Fruit fly (Drosophila melanogaster) whole organism, pupa: ENCODE data around the gene CG14441.

Source experiments
- CG10348 ChIP-seq: fragments of 200-800 bp; sonication (Bioruptor generic); IDR thresholded peaks from 2 replicates; pipeline ENCODE4 v1.3.6; 2022; ENCODE audit warnings: missing biosample characterization, missing genetic modification characterization
- CG12605 ChIP-seq: fragments of 200-800 bp; sonication (Bioruptor generic); IDR thresholded peaks from 2 replicates; pipeline ENCODE4 v1.3.6; 2022; ENCODE audit warnings: missing biosample characterization, missing genetic modification characterization
- CG13204 ChIP-seq: fragments of 200-800 bp; sonication (Bioruptor generic); optimal IDR thresholded peaks from 2 replicates; lab custom pipeline; 2018; ENCODE audit warnings: missing biosample characterization, mild to moderate bottlenecking, missing genetic modification characterization, moderate library complexity
- CG14655 ChIP-seq: fragments of 200-800 bp; sonication (Bioruptor generic); optimal IDR thresholded peaks from 3 replicates; lab custom pipeline; 2017; ENCODE audit warnings: mild to moderate bottlenecking, missing biosample characterization, missing genetic modification reagents, missing genetic modification characterization
- CG15710 ChIP-seq: fragments of 200-800 bp; sonication (Bioruptor generic); optimal IDR thresholded peaks from 2 replicates; lab custom pipeline; 2018; ENCODE audit warnings: missing biosample characterization, mild to moderate bottlenecking, missing genetic modification characterization, moderate library complexity
- CG17806 ChIP-seq: fragments of 200-800 bp; sonication (Bioruptor generic); optimal IDR thresholded peaks from 2 replicates; lab custom pipeline; 2018; ENCODE audit warnings: missing biosample characterization, mild to moderate bottlenecking, missing genetic modification characterization, moderate library complexity
- CG32121 ChIP-seq: fragments of 200-800 bp; sonication (Bioruptor generic); IDR thresholded peaks from 2 replicates; pipeline ENCODE4 v1.3.6; 2022; ENCODE audit warnings: missing biosample characterization, missing genetic modification characterization
- CG34367 ChIP-seq: fragments of 200-800 bp; sonication (Bioruptor generic); optimal IDR thresholded peaks from 2 replicates; lab custom pipeline; 2018; ENCODE audit warnings: missing biosample characterization, mild to moderate bottlenecking, missing genetic modification characterization
- CG4496 ChIP-seq: fragments of 200-800 bp; sonication (Bioruptor generic); IDR thresholded peaks from 3 replicates; pipeline ENCODE4 v1.3.6; 2022; ENCODE audit warnings: missing biosample characterization, missing genetic modification characterization
- CG8159 ChIP-seq: fragments of 200-800 bp; sonication (Bioruptor generic); optimal IDR thresholded peaks from 3 replicates; lab custom pipeline; 2018; ENCODE audit warnings: missing biosample characterization, mild to moderate bottlenecking, missing genetic modification characterization, moderate library complexity
- CG8301 ChIP-seq: fragments of 200-800 bp; sonication (Bioruptor generic); optimal IDR thresholded peaks from 2 replicates; lab custom pipeline; 2018; ENCODE audit warnings: missing biosample characterization, mild to moderate bottlenecking, missing genetic modification characterization
- CG9948 ChIP-seq: fragments of 200-800 bp; sonication (Bioruptor generic); optimal IDR thresholded peaks from 2 replicates; lab custom pipeline; 2018; ENCODE audit warnings: missing biosample characterization, mild to moderate bottlenecking, missing genetic modification characterization, moderate library complexity
- D1 ChIP-seq: fragments of 200-800 bp; sonication (Bioruptor generic); optimal IDR thresholded peaks from 2 replicates; lab custom pipeline; 2018; ENCODE audit warnings: missing biosample characterization, mild to moderate bottlenecking, missing genetic modification characterization, moderate library complexity
- EcR ChIP-seq: fragments of 200-800 bp; sonication (Bioruptor generic); optimal IDR thresholded peaks from 3 replicates; lab custom pipeline; 2019; ENCODE audit warnings: missing biosample characterization, missing genetic modification characterization, mild to moderate bottlenecking, moderate library complexity, missing genetic modification reagents
- Ets98B ChIP-seq: fragments of 200-800 bp; sonication (Bioruptor generic); IDR thresholded peaks from 2 replicates; pipeline ENCODE4 v1.3.6; 2022; ENCODE audit warnings: missing biosample characterization, missing genetic modification characterization
- Pif1A ChIP-seq: fragments of 200-800 bp; sonication (Bioruptor generic); optimal IDR thresholded peaks from 3 replicates; lab custom pipeline; 2016; ENCODE audit warnings: missing biosample characterization, missing genetic modification characterization
- Pif1B ChIP-seq: fragments of 200-800 bp; sonication (Bioruptor generic); optimal IDR thresholded peaks from 3 replicates; lab custom pipeline; 2016; ENCODE audit warnings: missing biosample characterization, missing genetic modification characterization
- Snoo ChIP-seq: fragments of 200-800 bp; sonication (Bioruptor generic); optimal IDR thresholded peaks from 3 replicates; lab custom pipeline; 2017; ENCODE audit warnings: missing biosample characterization, mild to moderate bottlenecking, missing genetic modification characterization, inconsistent platforms
- fd96Ca ChIP-seq: fragments of 200-800 bp; sonication (Bioruptor generic); IDR thresholded peaks from 3 replicates; pipeline ENCODE4 v1.3.6; 2022; ENCODE audit warnings: missing biosample characterization, missing genetic modification characterization
- gl ChIP-seq: fragments of 200-800 bp; sonication (Bioruptor generic); optimal IDR thresholded peaks from 2 replicates; lab custom pipeline; 2018; ENCODE audit warnings: missing biosample characterization, mild to moderate bottlenecking, missing genetic modification characterization
- rn ChIP-seq: fragments of 200-800 bp; sonication (Bioruptor generic); IDR thresholded peaks from 2 replicates; pipeline ENCODE4 v1.3.6; 2022; ENCODE audit warnings: missing biosample characterization, missing genetic modification characterization

CG14441 gene

DNA sequence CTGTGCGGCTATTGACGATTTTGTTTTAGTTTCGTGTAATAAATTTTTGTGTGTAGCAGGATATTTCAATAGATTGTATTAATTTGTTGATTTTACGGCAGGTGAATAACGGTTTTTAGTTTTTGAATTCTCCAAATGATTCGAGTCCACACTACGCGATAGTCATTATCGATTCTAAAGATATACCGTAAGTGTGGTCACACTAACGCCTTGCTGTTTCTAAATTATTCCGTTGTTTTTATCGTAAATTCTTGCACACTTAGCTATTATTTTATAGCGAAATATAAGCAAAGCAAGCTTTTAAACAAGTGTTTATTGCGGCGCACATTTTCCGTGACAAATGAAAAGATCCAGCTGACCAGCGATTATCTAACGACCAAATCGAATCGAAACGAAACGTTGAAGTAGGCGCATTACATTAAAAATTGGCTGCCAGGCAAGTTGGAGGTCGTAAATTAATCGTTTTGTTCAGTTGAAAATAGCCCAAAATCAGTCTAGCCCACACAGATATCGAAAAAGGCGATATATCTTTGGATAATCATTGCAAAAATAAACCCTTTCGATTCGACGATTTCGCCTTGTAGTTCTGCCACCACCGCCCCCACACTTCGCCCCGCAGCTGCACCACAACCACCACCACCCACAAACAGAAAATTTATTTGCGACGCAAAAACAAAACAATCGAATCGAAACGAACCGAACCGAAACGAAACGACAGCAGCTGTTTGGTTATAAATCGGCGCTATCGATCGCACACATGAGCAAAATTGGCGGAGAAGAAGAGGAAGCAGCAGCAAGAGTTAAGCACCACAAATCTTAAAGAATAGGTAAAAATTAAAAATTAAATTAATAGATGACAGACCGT is 15.4 kb upstream of the CG14441 start, which contains the start of gene Pink1:
Pink1 (plus strand) TSS at position 164 of the 865 bp plus-strand sequence.
- TF ChIP-seq CG17806 (tag; lab: Kevin White, UChicago) = no peak
- TF ChIP-seq CG4496 (GFP tag; lab: Robert Waterston, UW) = no peak
- TF ChIP-seq Pif1A (GFP tag; lab: Kevin White, UChicago) = no peak
- no peak for TF ChIP-seq rn
- TF ChIP-seq CG12605 (GFP tag; lab: Robert Waterston, UW) = no peak
- TF ChIP-seq Pif1B (GFP tag; lab: Kevin White, UChicago) = no peak
- TF ChIP-seq CG15710 (tag; lab: Kevin White, UChicago) = no peak
- no peak for TF ChIP-seq CG9948
- no peak for TF ChIP-seq CG14655 (GFP tag; lab: Kevin White, UChicago)
- TF ChIP-seq CG13204 (GFP tag; lab: Kevin White, UChicago) = no peak
- TF ChIP-seq fd96Ca (GFP tag; lab: Robert Waterston, UW) = no peak
- no peak for TF ChIP-seq Ets98B (GFP tag; lab: Robert Waterston, UW)
- TF ChIP-seq CG32121 (GFP tag; lab: Robert Waterston, UW) = no peak
- TF ChIP-seq CG10348 (GFP tag; lab: Robert Waterston, UW) = no peak
- no peak for TF ChIP-seq CG34367 (tag; lab: Kevin White, UChicago)
- no peak for TF ChIP-seq gl (tag; lab: Kevin White, UChicago)

dm6 chrX:6687267-6687666 is 12.0 kb upstream of the CG14441 start, which contains the start of gene CG44303:
TSS of gene CG44303 (minus strand) at chrX:6687420.
- peak; percentile 43 for TF ChIP-seq EcR (GFP tag; lab: Kevin White, UChicago)
- no peak for TF ChIP-seq CG9948

- no peak for TF ChIP-seq EcR (GFP tag; lab: Kevin White, UChicago)
- TF ChIP-seq CG10348 (GFP tag; lab: Robert Waterston, UW) = no peak
- no peak for TF ChIP-seq CG34367 (tag; lab: Kevin White, UChicago)
- TF ChIP-seq Pif1A (GFP tag; lab: Kevin White, UChicago) = no peak
- TF ChIP-seq fd96Ca (GFP tag; lab: Robert Waterston, UW) = no peak
- TF ChIP-seq CG12605 (GFP tag; lab: Robert Waterston, UW) = no peak
- TF ChIP-seq CG13204 (GFP tag; lab: Kevin White, UChicago) = no peak
- no peak for TF ChIP-seq D1 (tag; lab: Kevin White, UChicago)
- no peak for TF ChIP-seq CG14655 (GFP tag; lab: Kevin White, UChicago)
- no peak for TF ChIP-seq CG4496 (GFP tag; lab: Robert Waterston, UW)
- TF ChIP-seq CG15710 (tag; lab: Kevin White, UChicago) = no peak
These were observed 10.5 kb upstream of the CG14441 start, which contains the start of gene CG3184 for dm6 chrX:6688620-6689400. TSS of gene CG3184 (minus strand) at chrX:6688774.

DNA sequence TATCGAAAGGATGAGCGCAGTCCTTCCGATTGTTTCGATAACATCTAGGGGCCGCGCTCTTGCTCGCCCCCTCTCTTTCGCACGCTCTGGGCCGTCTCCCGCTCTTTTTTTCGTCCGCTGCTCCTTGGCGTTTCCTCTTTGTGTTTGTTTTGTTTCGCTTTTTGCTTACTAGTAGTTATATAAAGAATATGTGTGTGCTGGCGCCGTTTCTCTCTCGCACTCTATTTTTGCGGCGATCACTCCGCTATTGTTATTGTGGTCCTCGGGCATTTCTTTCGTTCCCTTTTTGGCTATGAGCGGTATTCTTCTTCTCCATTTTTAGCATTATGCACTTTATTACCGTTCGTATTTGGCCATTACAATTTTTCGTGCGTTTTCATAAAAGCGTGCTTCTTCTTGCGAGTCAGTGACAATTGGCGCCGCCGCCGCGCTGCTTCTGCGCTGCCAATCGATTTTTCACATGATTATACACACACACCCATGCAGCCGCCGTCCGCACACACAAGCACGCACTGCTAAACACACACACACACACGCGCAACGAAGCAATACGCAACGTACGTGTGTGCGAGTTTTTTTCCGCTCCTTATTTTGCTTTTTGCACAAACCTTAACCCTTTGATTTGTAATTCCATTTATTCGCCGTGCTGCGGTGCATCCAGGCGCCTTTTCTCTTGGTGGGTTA is 5.1 kb upstream of the CG14441 start:
- TF ChIP-seq CG32121 (GFP tag; lab: Robert Waterston, UW) (0 out of 2 replicates have a peak, but pooled peaks have one; percentile 18), CG4496 (GFP tag; lab: Robert Waterston, UW) (no peak), CG12605 (GFP tag; lab: Robert Waterston, UW) (no peak), CG34367 (tag; lab: Kevin White, UChicago) (no peak), Ets98B (GFP tag; lab: Robert Waterston, UW) (no peak; the same call in 1 of the 2 replicates), rn (no peak), D1 (tag; lab: Kevin White, UChicago) (no peak), EcR (GFP tag; lab: Kevin White, UChicago) (no peak), fd96Ca (GFP tag; lab: Robert Waterston, UW) (no peak), CG9948 (no peak), CG17806 (tag; lab: Kevin White, UChicago) (no peak), CG10348 (GFP tag; lab: Robert Waterston, UW) (no peak), CG8159 (no peak), gl (tag; lab: Kevin White, UChicago) (no peak), CG8301 (no peak), CG13204 (GFP tag; lab: Kevin White, UChicago) (peak; percentile 73), Pif1B (GFP tag; lab: Kevin White, UChicago) (no peak), CG15710 (tag; lab: Kevin White, UChicago) (peak; percentile 10), Pif1A (GFP tag; lab: Kevin White, UChicago) (no peak), CG14655 (GFP tag; lab: Kevin White, UChicago) (no peak), Snoo (tag; lab: Kevin White, UChicago) (no peak)

DNA sequence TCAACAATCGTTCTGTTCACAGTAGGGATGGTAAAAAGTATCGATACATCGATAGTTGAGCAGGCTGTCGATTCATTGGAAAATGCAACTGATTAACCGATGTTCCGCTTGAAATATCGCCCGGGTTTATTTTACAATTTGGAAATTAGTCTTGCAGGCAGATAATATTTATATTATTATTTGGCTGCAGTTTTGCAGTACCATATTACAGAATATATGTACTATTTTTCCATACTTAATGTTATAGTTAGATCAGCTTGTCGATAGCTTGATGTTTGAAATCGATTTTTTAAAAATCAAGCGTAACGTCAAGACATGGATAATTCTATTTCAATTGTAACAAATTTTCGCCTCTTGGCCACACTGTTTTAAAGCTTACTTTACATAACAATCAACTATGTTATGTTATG is 4.3 kb upstream of the CG14441 start, which contains the start of gene CG14442:
CG14442 (minus strand) TSS at position 29 of the 410 bp plus-strand sequence.
- TF ChIP-seq fd96Ca (GFP tag; lab: Robert Waterston, UW) = peak; percentile 11; the same call in 1 of the 3 replicates
- no peak for TF ChIP-seq CG14655 (GFP tag; lab: Kevin White, UChicago)
- TF ChIP-seq EcR (GFP tag; lab: Kevin White, UChicago) = no peak
- TF ChIP-seq Ets98B (GFP tag; lab: Robert Waterston, UW) = peak; percentile 14; the same call in 1 of the 2 replicates
- peak; percentile 36; the same call in 1 of the 3 replicates for TF ChIP-seq CG4496 (GFP tag; lab: Robert Waterston, UW)
- TF ChIP-seq CG12605 (GFP tag; lab: Robert Waterston, UW) = no peak
- no peak for TF ChIP-seq D1 (tag; lab: Kevin White, UChicago)
- peak; percentile 30 for TF ChIP-seq CG8159
- no peak for TF ChIP-seq rn
- TF ChIP-seq CG17806 (tag; lab: Kevin White, UChicago) = peak; percentile 21
- no peak for TF ChIP-seq CG15710 (tag; lab: Kevin White, UChicago)
- TF ChIP-seq CG34367 (tag; lab: Kevin White, UChicago) = no peak
- TF ChIP-seq CG9948 = no peak
- peak; percentile 35 for TF ChIP-seq Pif1A (GFP tag; lab: Kevin White, UChicago)
- TF ChIP-seq CG32121 (GFP tag; lab: Robert Waterston, UW) = no peak
- no peak for TF ChIP-seq Snoo (tag; lab: Kevin White, UChicago)
- no peak for TF ChIP-seq CG10348 (GFP tag; lab: Robert Waterston, UW)
- no peak for TF ChIP-seq CG8301
- TF ChIP-seq gl (tag; lab: Kevin White, UChicago) = no peak
- TF ChIP-seq CG13204 (GFP tag; lab: Kevin White, UChicago) = no peak
- TF ChIP-seq Pif1B (GFP tag; lab: Kevin White, UChicago) = peak; percentile 6
